Worm (Caenorhabditis elegans) whole organism, L3 larva: Measurements from ENCODE around the gene C31G12.1.

Experiments
- R02D3.7 ChIP-seq: fragments of 150-350 bp; optimal IDR thresholded peaks from 2 replicates; lab custom pipeline; 2014; ENCODE audit warnings: missing biosample characterization, missing genetic modification characterization
- ama-1 ChIP-seq: fragments of 150-350 bp; optimal IDR thresholded peaks from 2 replicates; lab custom pipeline; 2018
- daf-12 ChIP-seq: fragments of 150-350 bp; optimal IDR thresholded peaks from 2 replicates; lab custom pipeline; 2014; ENCODE audit warnings: missing biosample characterization, missing genetic modification reagents, missing genetic modification characterization
- egl-5 ChIP-seq: fragments of 150-350 bp; optimal IDR thresholded peaks from 2 replicates; lab custom pipeline; 2017; ENCODE audit warnings: missing biosample characterization, missing genetic modification reagents, missing genetic modification characterization, inconsistent platforms
- nhr-12 ChIP-seq: fragments of 150-350 bp; optimal IDR thresholded peaks from 2 replicates; lab custom pipeline; 2014; ENCODE audit warnings: missing biosample characterization, missing genetic modification characterization
- nhr-237 ChIP-seq: fragments of 150-350 bp; optimal IDR thresholded peaks from 2 replicates; lab custom pipeline; 2014; ENCODE audit warnings: missing biosample characterization, missing genetic modification characterization
- nhr-25 ChIP-seq: sonication (generic microtip); optimal IDR thresholded peaks from 2 replicates; lab custom pipeline; 2017; ENCODE audit warnings: missing biosample characterization, missing genetic modification characterization
- nhr-67 ChIP-seq: fragments of 150-350 bp; optimal IDR thresholded peaks from 2 replicates; lab custom pipeline; 2014; ENCODE audit warnings: missing biosample characterization, missing genetic modification characterization
- nhr-76 ChIP-seq: fragments of 150-350 bp; sonication (generic microtip); optimal IDR thresholded peaks from 5 replicates; lab custom pipeline; 2014; ENCODE audit warnings: missing biosample characterization, missing genetic modification characterization
- snpc-4 ChIP-seq: fragments of 150-350 bp; optimal IDR thresholded peaks from 2 replicates; lab custom pipeline; 2014; ENCODE audit warnings: missing biosample characterization, missing genetic modification characterization
- zag-1 ChIP-seq: fragments of 150-350 bp; optimal IDR thresholded peaks from 2 replicates; lab custom pipeline; 2014; ENCODE audit warnings: missing biosample characterization, missing genetic modification characterization
- ztf-4 ChIP-seq: fragments of 150-350 bp; optimal IDR thresholded peaks from 2 replicates; lab custom pipeline; 2014; ENCODE audit warnings: missing biosample characterization, missing genetic modification characterization

DNA sequence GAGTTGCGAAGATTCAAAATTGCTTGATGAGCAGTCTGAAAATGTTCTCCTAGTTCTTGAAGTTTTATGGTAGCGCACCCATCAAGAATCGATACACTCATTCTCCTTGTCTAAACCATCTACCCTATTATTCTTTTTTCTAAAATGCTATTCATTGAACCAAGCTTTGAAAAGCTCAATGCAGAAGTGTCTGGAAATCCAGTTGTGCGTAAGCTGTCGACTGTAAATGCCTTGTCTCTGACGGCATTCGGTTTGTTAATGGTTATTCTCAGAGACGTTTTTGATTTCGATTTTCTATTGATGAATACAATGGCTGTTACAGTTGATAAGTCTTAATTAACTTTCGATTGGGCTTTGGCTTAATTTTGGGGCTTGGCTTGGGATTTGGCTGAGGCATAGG, 17.2 kb upstream of the C31G12.1 start, which contains the start of gene C14A6.12:
- TF ChIP-seq ama-1 (lab: Kevin White, UChicago) (no peak), snpc-4 (tag; lab: Kevin White, UChicago) (no peak), nhr-12 (tag; lab: Kevin White, UChicago) (no peak), ztf-4 (tag; lab: Kevin White, UChicago) (no peak), zag-1 (tag; lab: Kevin White, UChicago) (no peak), R02D3.7 (tag; lab: Kevin White, UChicago) (no peak), egl-5 (no peak), daf-12 (tag; lab: Kevin White, UChicago) (no peak), nhr-67 (tag; lab: Kevin White, UChicago) (no peak), nhr-237 (tag; lab: Kevin White, UChicago) (no peak), nhr-25 (no peak), nhr-76 (no peak)
